Fruit fly (Drosophila melanogaster) whole organism, wandering third instar larva: ENCODE results near the gene Proc.

Experiments
- Dfd ChIP-seq: fragments of >200 bp; optimal IDR thresholded peaks from 2 replicates; lab custom pipeline; 2017; ENCODE audit warnings: missing biosample characterization, missing genetic modification characterization
- GATAd ChIP-seq: sonication (Bioruptor generic); optimal IDR thresholded peaks from 2 replicates; lab custom pipeline; 2016; ENCODE audit warnings: missing biosample characterization, missing genetic modification characterization
- Jra ChIP-seq: sonication (Bioruptor generic); optimal IDR thresholded peaks from 2 replicates; lab custom pipeline; 2016; ENCODE audit warnings: missing biosample characterization, missing genetic modification characterization
- N ChIP-seq: fragments of >200 bp; optimal IDR thresholded peaks from 2 replicates; lab custom pipeline; 2018; ENCODE audit warnings: missing biosample characterization, missing external identifiers, missing genetic modification characterization
- OdsH ChIP-seq: fragments of 200-800 bp; sonication (Bioruptor generic); optimal IDR thresholded peaks from 2 replicates; lab custom pipeline; 2016; ENCODE audit warnings: missing biosample characterization, mild to moderate bottlenecking, missing genetic modification characterization
- br ChIP-seq: fragments of 200-800 bp; sonication (Bioruptor generic); optimal IDR thresholded peaks from 2 replicates; lab custom pipeline; 2016; ENCODE audit warnings: missing biosample characterization, missing genetic modification characterization
- dmrt93B ChIP-seq: fragments of 200-800 bp; sonication (Bioruptor generic); optimal IDR thresholded peaks from 2 replicates; lab custom pipeline; 2018; ENCODE audit warnings: missing biosample characterization, mild to moderate bottlenecking, missing genetic modification characterization
- h ChIP-seq: fragments of 200-800 bp; sonication (Bioruptor generic); optimal IDR thresholded peaks from 3 replicates; lab custom pipeline; 2016; ENCODE audit warnings: missing biosample characterization, mild to moderate bottlenecking, missing genetic modification characterization
- pan ChIP-seq: fragments of >200 bp; optimal IDR thresholded peaks from 2 replicates; lab custom pipeline; 2017
- psq ChIP-seq: fragments of 200-800 bp; sonication (Bioruptor generic); optimal IDR thresholded peaks from 3 replicates; lab custom pipeline; 2017; ENCODE audit warnings: missing biosample characterization, mild to moderate bottlenecking, missing genetic modification characterization, moderate library complexity
- sage ChIP-seq: fragments of 200-800 bp; sonication (Bioruptor generic); optimal IDR thresholded peaks from 2 replicates; lab custom pipeline; 2016; ENCODE audit warnings: missing biosample characterization, mild to moderate bottlenecking, missing genetic modification characterization
- usp ChIP-seq: fragments of >200 bp; optimal IDR thresholded peaks from 2 replicates; lab custom pipeline; 2017; ENCODE audit warnings: missing biosample characterization, missing genetic modification characterization
- woc ChIP-seq: sonication (Bioruptor generic); optimal IDR thresholded peaks from 2 replicates; lab custom pipeline; 2016; ENCODE audit warnings: missing biosample characterization, mild to moderate bottlenecking, missing genetic modification characterization

DNA sequence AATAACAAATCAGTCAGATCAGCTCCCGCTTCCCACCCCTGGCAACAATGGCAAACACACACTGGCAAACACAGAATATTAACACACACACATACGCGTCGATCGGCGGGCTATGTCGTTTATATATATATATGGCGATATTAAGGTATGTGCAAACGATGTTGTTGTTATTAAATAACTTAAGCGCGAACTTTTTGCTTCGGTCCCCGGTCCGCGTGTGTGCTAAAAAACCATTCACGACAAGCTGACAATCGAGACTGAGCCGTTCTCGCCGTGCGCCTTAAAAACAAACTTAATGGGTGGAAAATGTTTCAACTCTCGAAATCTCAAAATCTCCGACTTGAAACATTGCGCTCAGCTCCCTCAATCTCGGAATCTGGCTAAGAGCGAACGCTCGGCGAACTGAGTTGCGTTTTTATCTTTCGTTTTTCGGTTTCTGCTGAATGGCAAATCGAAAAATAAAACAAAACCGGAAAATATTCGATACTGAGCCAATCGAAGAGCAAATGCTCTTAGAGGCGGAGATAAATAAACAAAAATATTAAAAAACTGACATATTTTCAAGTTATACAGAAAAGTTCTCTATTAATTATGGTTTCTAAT, 8.2 kb upstream of the Proc start, which contains the start of gene spz3:
- TF ChIP-seq pan (lab: Kevin White, UChicago): no peak
- no peak for TF ChIP-seq GATAd (GFP tag; lab: Kevin White, UChicago)
- peak; percentile 2 for TF ChIP-seq woc (GFP tag; lab: Kevin White, UChicago)
- TF ChIP-seq N (GFP tag; lab: Kevin White, UChicago): no peak
- no peak for TF ChIP-seq br
- peak; percentile 25 for TF ChIP-seq h (GFP tag; lab: Kevin White, UChicago)
- TF ChIP-seq Dfd (GFP tag; lab: Kevin White, UChicago): no peak
- peak; percentile 13 for TF ChIP-seq sage (GFP tag; lab: Kevin White, UChicago)
- TF ChIP-seq psq: no peak
- TF ChIP-seq Jra (GFP tag; lab: Kevin White, UChicago): no peak
- TF ChIP-seq usp (GFP tag; lab: Kevin White, UChicago): no peak
- no peak for TF ChIP-seq dmrt93B (GFP tag; lab: Kevin White, UChicago)
- TF ChIP-seq OdsH (GFP tag; lab: Kevin White, UChicago): no peak
